Worm (Caenorhabditis elegans) whole organism, late embryonic: ENCODE results near the gene cest-4.

ENCODE experiments used
- C08G9.2 ChIP-seq: sonication (generic microtip); optimal IDR thresholded peaks from 2 replicates; lab custom pipeline; 2016; ENCODE audit warnings: mild to moderate bottlenecking, missing genetic modification characterization, moderate library complexity, missing compliant biosample characterization
- F13H6.1 ChIP-seq: sonication (generic microtip); optimal IDR thresholded peaks from 2 replicates; lab custom pipeline; 2016; ENCODE audit warnings: missing genetic modification characterization, missing compliant biosample characterization
- ama-1 ChIP-seq: fragments of 150-350 bp; optimal IDR thresholded peaks from 2 replicates; lab custom pipeline; 2014
- ceh-14 ChIP-seq: sonication (generic microtip); optimal IDR thresholded peaks from 2 replicates; lab custom pipeline; 2016; ENCODE audit warnings: missing genotype, missing genetic modification characterization, missing compliant biosample characterization
- ceh-18 ChIP-seq: sonication (generic microtip); optimal IDR thresholded peaks from 2 replicates; lab custom pipeline; 2016; ENCODE audit warnings: missing genetic modification characterization, missing compliant biosample characterization
- ceh-19 ChIP-seq: fragments of 200-800 bp; sonication (Bioruptor generic); optimal IDR thresholded peaks from 2 replicates; lab custom pipeline; 2018; ENCODE audit warnings: mild to moderate bottlenecking, missing genetic modification characterization, missing compliant biosample characterization
- ceh-22 ChIP-seq: sonication (generic microtip); optimal IDR thresholded peaks from 2 replicates; lab custom pipeline; 2017; ENCODE audit warnings: missing biosample characterization, missing genetic modification characterization
- ceh-31 ChIP-seq: sonication (generic microtip); optimal IDR thresholded peaks from 2 replicates; lab custom pipeline; 2016; ENCODE audit warnings: missing genetic modification characterization, missing compliant biosample characterization
- ceh-34 ChIP-seq: sonication (generic microtip); optimal IDR thresholded peaks from 2 replicates; lab custom pipeline; 2016; ENCODE audit warnings: mild to moderate bottlenecking, missing genetic modification characterization, missing compliant biosample characterization
- ceh-6 ChIP-seq: fragments of 200-800 bp; sonication (Bioruptor generic); optimal IDR thresholded peaks from 2 replicates; lab custom pipeline; 2018; ENCODE audit warnings: mild to moderate bottlenecking, missing genetic modification characterization, missing compliant biosample characterization
- ceh-9 ChIP-seq: sonication (generic microtip); optimal IDR thresholded peaks from 2 replicates; lab custom pipeline; 2016; ENCODE audit warnings: mild to moderate bottlenecking, missing genetic modification characterization, inconsistent platforms, missing compliant biosample characterization
- dmd-4 ChIP-seq: sonication (generic microtip); optimal IDR thresholded peaks from 2 replicates; lab custom pipeline; 2016; ENCODE audit warnings: borderline replicate concordance, missing genetic modification characterization, missing compliant biosample characterization
- elt-2 ChIP-seq: sonication (generic microtip); optimal IDR thresholded peaks from 2 replicates; lab custom pipeline; 2016; ENCODE audit warnings: missing genetic modification reagents, missing genetic modification characterization, missing compliant biosample characterization
- eyg-1 ChIP-seq: sonication (generic microtip); optimal IDR thresholded peaks from 2 replicates; lab custom pipeline; 2016; ENCODE audit warnings: missing genotype, missing genetic modification characterization, missing compliant biosample characterization
- fax-1 ChIP-seq: sonication (generic microtip); optimal IDR thresholded peaks from 2 replicates; lab custom pipeline; 2016; ENCODE audit warnings: missing genotype, missing genetic modification characterization, missing compliant biosample characterization
- fkh-10 ChIP-seq: fragments of 150-350 bp; optimal IDR thresholded peaks from 2 replicates; lab custom pipeline; 2014; ENCODE audit warnings: missing biosample characterization, missing genetic modification reagents, missing genetic modification characterization
- fkh-6 ChIP-seq: sonication (generic microtip); optimal IDR thresholded peaks from 2 replicates; lab custom pipeline; 2016; ENCODE audit warnings: missing genetic modification characterization, missing compliant biosample characterization
- hlh-30 ChIP-seq: sonication (generic microtip); optimal IDR thresholded peaks from 2 replicates; lab custom pipeline; 2017; ENCODE audit warnings: antibody characterized with exemption, missing genetic modification characterization, missing compliant biosample characterization; ENCODE audit not compliant: insufficient read depth
- hlh-8 ChIP-seq: sonication (generic microtip); optimal IDR thresholded peaks from 2 replicates; lab custom pipeline; 2016; ENCODE audit warnings: missing genotype, missing genetic modification characterization, missing compliant biosample characterization
- lim-6 ChIP-seq: sonication (generic microtip); optimal IDR thresholded peaks from 2 replicates; lab custom pipeline; 2016; ENCODE audit warnings: missing genetic modification characterization, missing compliant biosample characterization
- madf-2 ChIP-seq: sonication (generic microtip); optimal IDR thresholded peaks from 2 replicates; lab custom pipeline; 2017; ENCODE audit warnings: missing genetic modification characterization, missing compliant biosample characterization
- nfya-1 ChIP-seq: sonication (generic microtip); optimal IDR thresholded peaks from 2 replicates; lab custom pipeline; 2017; ENCODE audit warnings: missing genetic modification characterization, mild to moderate bottlenecking, missing compliant biosample characterization, antibody characterized with exemption, moderate library complexity
- nhr-11 ChIP-seq: fragments of 150-350 bp; optimal IDR thresholded peaks from 2 replicates; lab custom pipeline; 2014; ENCODE audit warnings: missing biosample characterization, missing genetic modification characterization
- nhr-232 ChIP-seq: sonication (generic microtip); optimal IDR thresholded peaks from 2 replicates; lab custom pipeline; 2016; ENCODE audit warnings: missing genetic modification characterization, missing compliant biosample characterization
- pag-3 ChIP-seq: sonication (generic microtip); optimal IDR thresholded peaks from 2 replicates; lab custom pipeline; 2016; ENCODE audit warnings: missing compliant biosample characterization, missing genetic modification characterization, borderline replicate concordance
- pqm-1 ChIP-seq: sonication (generic microtip); optimal IDR thresholded peaks from 2 replicates; lab custom pipeline; 2016; ENCODE audit warnings: missing genetic modification characterization, missing compliant biosample characterization
- ref-2 ChIP-seq: sonication (generic microtip); optimal IDR thresholded peaks from 2 replicates; lab custom pipeline; 2016; ENCODE audit warnings: missing genetic modification characterization, missing compliant biosample characterization
- rnt-1 ChIP-seq: sonication (generic microtip); optimal IDR thresholded peaks from 2 replicates; lab custom pipeline; 2016; ENCODE audit warnings: missing genetic modification characterization, missing compliant biosample characterization
- sdc-2 ChIP-seq: sonication (generic microtip); optimal IDR thresholded peaks from 2 replicates; lab custom pipeline; 2016; ENCODE audit warnings: missing genotype, missing genetic modification characterization, missing compliant biosample characterization
- sox-2 ChIP-seq: fragments of 200-800 bp; sonication (Bioruptor generic); IDR thresholded peaks from 2 replicates; pipeline ENCODE4 v1.3.6; 2022; ENCODE audit warnings: missing genetic modification reagents, missing genetic modification characterization, missing compliant biosample characterization
- sox-4 ChIP-seq: sonication (generic microtip); optimal IDR thresholded peaks from 2 replicates; lab custom pipeline; 2017; ENCODE audit warnings: mild to moderate bottlenecking, missing genetic modification characterization, inconsistent platforms, missing compliant biosample characterization
- syd-9 ChIP-seq: sonication (generic microtip); optimal IDR thresholded peaks from 2 replicates; lab custom pipeline; 2016; ENCODE audit warnings: mild to moderate bottlenecking, missing genetic modification characterization, moderate library complexity, missing compliant biosample characterization
- tbx-2 ChIP-seq: sonication (generic microtip); optimal IDR thresholded peaks from 2 replicates; lab custom pipeline; 2016; ENCODE audit warnings: missing genetic modification characterization, missing compliant biosample characterization
- tbx-7 ChIP-seq: sonication (generic microtip); optimal IDR thresholded peaks from 2 replicates; lab custom pipeline; 2016; ENCODE audit warnings: missing genotype, missing genetic modification characterization, missing compliant biosample characterization
- unc-42 ChIP-seq: sonication (generic microtip); optimal IDR thresholded peaks from 2 replicates; lab custom pipeline; 2016; ENCODE audit warnings: missing genotype, missing genetic modification characterization, missing compliant biosample characterization
- unc-55 ChIP-seq: sonication (generic microtip); optimal IDR thresholded peaks from 2 replicates; lab custom pipeline; 2017; ENCODE audit warnings: missing biosample characterization, missing genetic modification reagents, missing genetic modification characterization
- zip-5 ChIP-seq: sonication (generic microtip); optimal IDR thresholded peaks from 2 replicates; lab custom pipeline; 2016; ENCODE audit warnings: missing genetic modification characterization, missing compliant biosample characterization

The cest-4 gene

ce11 chrIV:6809756-6810155 is 7.6 kb upstream of the cest-4 start:
- TF ChIP-seq dmd-4 (tag; lab: Kevin White, UChicago) (no peak), C08G9.2 (tag; lab: Kevin White, UChicago) (peak; percentile 3), nfya-1 (tag; lab: Kevin White, UChicago) (peak; percentile 70), ama-1 (lab: Kevin White, UChicago) (no peak), unc-42 (tag; lab: Kevin White, UChicago) (peak; percentile 59), pag-3 (tag; lab: Kevin White, UChicago) (no peak), fax-1 (tag; lab: Kevin White, UChicago) (no peak), fkh-10 (GFP tag; lab: Kevin White, UChicago) (peak; percentile 26), syd-9 (tag; lab: Kevin White, UChicago) (peak; percentile 52), ref-2 (tag; lab: Kevin White, UChicago) (peak; percentile 68), ceh-34 (peak; percentile 82), ceh-31 (tag; lab: Kevin White, UChicago) (peak; percentile 86), pqm-1 (tag; lab: Kevin White, UChicago) (no peak), ceh-19 (peak; percentile 75), sox-4 (tag; lab: Kevin White, UChicago) (no peak), hlh-8 (tag; lab: Kevin White, UChicago) (no peak), tbx-2 (tag; lab: Kevin White, UChicago) (peak; percentile 54), ceh-14 (tag; lab: Kevin White, UChicago) (peak; percentile 29), sdc-2 (tag; lab: Kevin White, UChicago) (peak; percentile 42), nhr-232 (tag; lab: Kevin White, UChicago) (no peak)

ce11 chrIV:6806475-6807063 is 4.4 kb upstream of the cest-4 start, which contains the start of gene C17H12.10:
Gene C17H12.10 (plus strand): TSS chrIV:6806799.
- TF ChIP-seq eyg-1 (no peak), nhr-11 (tag; lab: Kevin White, UChicago) (no peak), nhr-232 (tag; lab: Kevin White, UChicago) (no peak), hlh-8 (tag; lab: Kevin White, UChicago) (no peak), ceh-9 (no peak), fkh-6 (tag; lab: Kevin White, UChicago) (no peak), ceh-31 (tag; lab: Kevin White, UChicago) (peak; percentile 13), unc-42 (tag; lab: Kevin White, UChicago) (peak; percentile 86), tbx-7 (tag; lab: Kevin White, UChicago) (no peak), pqm-1 (tag; lab: Kevin White, UChicago) (no peak), ceh-22 (tag; lab: Kevin White, UChicago) (no peak), ref-2 (tag; lab: Kevin White, UChicago) (no peak), ceh-18 (tag; lab: Kevin White, UChicago) (peak; percentile 15)

- TF ChIP-seq lim-6 (tag; lab: Kevin White, UChicago) (no peak), rnt-1 (no peak), zip-5 (tag; lab: Kevin White, UChicago) (no peak), madf-2 (no peak), F13H6.1 (tag; lab: Kevin White, UChicago) (no peak), sox-4 (tag; lab: Kevin White, UChicago) (no peak), elt-2 (no peak), syd-9 (tag; lab: Kevin White, UChicago) (no peak), ceh-6 (GFP tag; lab: Kevin White, UChicago) (no peak), hlh-30 (tag; lab: Kevin White, UChicago) (no peak), sox-2 (GFP tag; lab: Robert Waterston, UW) (no peak), unc-55 (no peak)
Observed at ce11 chrIV:6804815-6805214, 2.7 kb upstream of the cest-4 start, which contains the start of gene C17H12.37. Gene C17H12.37 (plus strand): TSS chrIV:6805115.
